Worm (Caenorhabditis elegans) whole organism, young adult: Measurements from ENCODE around the gene srx-28.

Experiments
- T07F8.4 ChIP-seq: sonication (generic microtip); optimal IDR thresholded peaks from 2 replicates; lab custom pipeline; 2016; ENCODE audit warnings: mild to moderate bottlenecking, missing genetic modification characterization, moderate library complexity, missing compliant biosample characterization
- akir-1 ChIP-seq: fragments of 200-800 bp; sonication (Bioruptor generic); optimal IDR thresholded peaks from 2 replicates; lab custom pipeline; 2018; ENCODE audit warnings: mild to moderate bottlenecking, missing genetic modification characterization, moderate library complexity, missing compliant biosample characterization
- aptf-3 ChIP-seq: fragments of 200-800 bp; sonication (Bioruptor generic); IDR thresholded peaks from 2 replicates; pipeline ENCODE4 v1.3.6; 2022; ENCODE audit warnings: missing genetic modification characterization, missing compliant biosample characterization
- dpl-1 ChIP-seq: fragments of 150-350 bp; optimal IDR thresholded peaks from 2 replicates; lab custom pipeline; 2014; ENCODE audit warnings: missing biosample characterization, missing genetic modification reagents, missing genetic modification characterization
- ets-4 ChIP-seq: fragments of 200-800 bp; sonication (Bioruptor generic); optimal IDR thresholded peaks from 2 replicates; lab custom pipeline; 2018; ENCODE audit warnings: mild to moderate bottlenecking, missing genetic modification characterization, missing compliant biosample characterization
- him-1 ChIP-seq: sonication (generic microtip); optimal IDR thresholded peaks from 2 replicates; lab custom pipeline; 2016; ENCODE audit warnings: missing genotype, missing genetic modification reagents, missing genetic modification characterization, missing compliant biosample characterization
- lag-1 ChIP-seq: fragments of 200-800 bp; sonication (Bioruptor generic); IDR thresholded peaks from 2 replicates; pipeline ENCODE4 v1.3.6; 2022; ENCODE audit warnings: missing genetic modification reagents, missing genetic modification characterization, missing compliant biosample characterization
- nhr-90 ChIP-seq: sonication (generic microtip); optimal IDR thresholded peaks from 2 replicates; lab custom pipeline; 2016; ENCODE audit warnings: missing genotype, mild to moderate bottlenecking, missing genetic modification characterization, missing compliant biosample characterization
- ztf-6 ChIP-seq: fragments of 200-800 bp; sonication (Bioruptor generic); IDR thresholded peaks from 2 replicates; pipeline ENCODE4 v1.3.6; 2022; ENCODE audit warnings: missing genetic modification reagents, missing genetic modification characterization, missing compliant biosample characterization

DNA sequence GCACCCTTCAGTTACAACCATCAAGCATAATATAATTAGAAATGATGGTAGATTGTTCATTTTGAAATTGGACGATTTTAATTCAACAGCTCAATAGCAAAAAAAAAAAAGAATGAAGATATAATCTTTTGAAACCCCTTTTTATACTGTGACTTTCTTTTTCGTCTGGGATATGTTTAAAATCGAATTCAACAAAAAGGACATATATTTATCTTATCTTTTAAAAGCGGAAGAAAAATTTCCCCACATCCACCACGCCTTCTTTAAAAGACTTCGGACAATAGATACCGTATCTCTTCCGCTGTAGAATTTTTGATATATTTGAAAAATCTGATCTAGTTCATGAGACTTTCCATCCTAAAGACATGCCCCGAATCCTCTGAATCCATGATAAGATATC is 23.7 kb upstream of the srx-28 start, which contains the start of gene R05D8.11:
- TF ChIP-seq lag-1 (GFP tag; lab: Robert Waterston, UW): no peak
- no peak for TF ChIP-seq nhr-90 (tag; lab: Kevin White, UChicago)
- TF ChIP-seq akir-1 (GFP tag; lab: Kevin White, UChicago): no peak
- TF ChIP-seq ets-4 (GFP tag; lab: Kevin White, UChicago): no peak
- TF ChIP-seq ztf-6 (GFP tag; lab: Robert Waterston, UW): no peak
- no peak for TF ChIP-seq him-1 (tag; lab: Kevin White, UChicago)
- no peak for TF ChIP-seq dpl-1 (GFP tag; lab: Kevin White, UChicago)
- TF ChIP-seq T07F8.4 (tag; lab: Kevin White, UChicago): no peak
- no peak for TF ChIP-seq aptf-3 (GFP tag; lab: Robert Waterston, UW)
